Worm (Caenorhabditis elegans) whole organism, L2 larva: Measurements from ENCODE around the gene sre-50.

Experiments
- C34F6.9 ChIP-seq: fragments of 150-350 bp; optimal IDR thresholded peaks from 2 replicates; lab custom pipeline; 2014; ENCODE audit warnings: missing biosample characterization, missing genetic modification characterization
- crh-2 ChIP-seq: sonication (generic microtip); optimal IDR thresholded peaks from 2 replicates; lab custom pipeline; 2017; ENCODE audit warnings: missing biosample characterization, missing genetic modification characterization
- egl-27 ChIP-seq: sonication (generic microtip); optimal IDR thresholded peaks from 3 replicates; lab custom pipeline; 2017; ENCODE audit warnings: missing biosample characterization, missing genetic modification reagents, missing genetic modification characterization
- lin-39 ChIP-seq: fragments of 150-350 bp; optimal IDR thresholded peaks from 2 replicates; lab custom pipeline; 2014; ENCODE audit warnings: missing biosample characterization, missing genetic modification reagents, missing genetic modification characterization
- mdl-1 ChIP-seq, 2 experiments: fragments of 150-350 bp in 1 of 2; sonication (generic microtip) in 1 of 2; optimal IDR thresholded peaks; 2 replicates each; lab custom pipeline; 2017; ENCODE audit warnings: missing biosample characterization in 2 of 2, missing genetic modification characterization in 2 of 2
- nhr-129 ChIP-seq: fragments of 150-350 bp; optimal IDR thresholded peaks from 2 replicates; lab custom pipeline; 2014; ENCODE audit warnings: missing biosample characterization, missing genetic modification characterization

Gene sre-50

ce11 chrII:12353816-12354215 is 50.5 kb downstream of the sre-50 start:
- TF ChIP-seq lin-39 (no peak), nhr-129 (tag; lab: Kevin White, UChicago) (peak; percentile 34), C34F6.9 (tag; lab: Kevin White, UChicago) (peak; percentile 33), crh-2 (peak; percentile 60), egl-27 (tag; lab: Kevin White, UChicago) (no peak), mdl-1 (tag; optimal IDR thresholded peaks at IDR 0.05; lab: Kevin White, UChicago) (no peak)
